Fruit fly (Drosophila melanogaster): Measurements from ENCODE around the gene CG17560.

The CG17560 gene

DNA sequence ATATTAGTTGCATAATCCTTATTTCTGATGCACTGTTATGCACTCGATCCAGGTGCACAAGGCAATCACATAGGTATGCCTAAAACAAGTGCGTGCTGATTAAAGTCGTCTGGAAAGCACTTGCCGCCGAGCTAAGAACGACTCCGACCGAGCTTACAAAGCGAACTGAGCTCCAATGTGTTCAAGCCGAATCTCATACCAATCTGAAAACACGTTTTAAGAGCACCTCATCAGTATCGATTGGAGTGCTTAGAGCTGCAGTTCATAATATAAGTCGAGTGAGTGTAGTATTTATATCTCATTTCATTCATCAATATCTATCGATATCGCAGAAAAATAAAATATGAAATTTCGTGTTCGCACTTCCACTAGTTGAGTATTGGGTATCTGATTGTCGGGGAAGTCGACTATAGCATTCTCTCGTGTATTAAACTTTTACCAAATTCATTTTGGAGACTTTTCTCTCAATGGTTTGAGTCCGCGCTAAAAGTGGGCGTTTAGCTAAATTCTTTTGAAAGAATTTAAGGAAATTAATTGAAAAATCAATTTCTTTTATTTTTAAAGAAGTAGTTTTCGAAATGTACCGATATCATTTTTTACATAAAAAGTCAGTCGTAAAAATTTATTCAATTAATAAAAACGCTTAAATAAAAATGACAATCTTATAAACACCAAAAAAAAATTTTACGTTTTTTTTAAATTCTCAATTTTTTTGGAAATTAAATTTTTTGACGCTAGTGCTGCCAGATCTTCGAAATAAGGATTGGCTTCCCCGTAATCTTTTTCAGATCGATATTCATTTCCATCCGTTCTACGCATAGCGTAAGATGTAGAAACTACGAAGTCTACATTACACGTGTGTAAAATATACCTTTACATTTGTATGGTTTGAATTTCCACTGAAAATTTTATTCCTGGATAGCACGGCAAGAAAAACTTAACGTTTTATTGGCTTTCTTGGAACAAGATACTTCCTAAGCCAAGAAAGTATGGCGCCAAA is 38.0 kb downstream of the CG17560 start, which contains the start of gene modSP (continued):
- TF ChIP-seq CG3407 (GFP tag; optimal IDR thresholded peaks at IDR 0.05) (no peak), chif (GFP tag; optimal IDR thresholded peaks at IDR 0.05) (peak in 1 of 2 experiments; percentile 33), klu (GFP tag; IDR thresholded peaks at IDR 0.05) (no peak), ro (GFP tag; IDR thresholded peaks at IDR 0.05) (no peak), tna (GFP tag; IDR thresholded peaks at IDR 0.05; ENCODE audit: partially characterized antibody) (peak; percentile 84), CG8359 (GFP tag; optimal IDR thresholded peaks at IDR 0.05; ENCODE audit: borderline replicate concordance) (no peak), Abd-B (GFP tag; optimal IDR thresholded peaks at IDR 0.05) (peak; percentile 7), CG14965 (GFP tag; optimal IDR thresholded peaks at IDR 0.05; ENCODE audit: borderline replicate concordance) (no peak), Adf1 (GFP tag; IDR thresholded peaks at IDR 0.05) (no peak), pzg (GFP tag; optimal IDR thresholded peaks at IDR 0.05) (peak; percentile 23), hth (optimal IDR thresholded peaks at IDR 0.05) (no peak), CG5180 (GFP tag; optimal IDR thresholded peaks at IDR 0.05) (no peak), tap (tag; optimal IDR thresholded peaks at IDR 0.05) (no peak), MTF-1 (GFP tag; optimal IDR thresholded peaks at IDR 0.05; ENCODE audit: borderline replicate concordance) (no peak), CG4617 (GFP tag; optimal IDR thresholded peaks at IDR 0.05; ENCODE audit: borderline replicate concordance) (peak; percentile 17), CG4404 (GFP tag; IDR thresholded peaks at IDR 0.05) (no peak), E2f1 (GFP tag; IDR thresholded peaks at IDR 0.05) (no peak), bcd (GFP tag; optimal IDR thresholded peaks at IDR 0.05) (peak; percentile 31), wor (GFP tag; IDR thresholded peaks at IDR 0.05) (no peak), CG1602 (GFP tag; optimal IDR thresholded peaks at IDR 0.05) (no peak), Taf1 (GFP tag; IDR thresholded peaks at IDR 0.05) (peak; percentile 38; the same call in 1 of the 2 replicates), ato (GFP tag; IDR thresholded peaks at IDR 0.05; ENCODE audit: partially characterized antibody) (peak; percentile 85), CG3995 (GFP tag; optimal IDR thresholded peaks at IDR 0.05) (no peak), ara (GFP tag; IDR thresholded peaks at IDR 0.05) (no peak), CG9817 (tag; optimal IDR thresholded peaks at IDR 0.05) (peak; percentile 7), CG2875 (GFP tag; optimal IDR thresholded peaks at IDR 0.05) (no peak), Xrp1 (GFP tag; IDR thresholded peaks at IDR 0.05) (no peak), CG17912 (GFP tag; optimal IDR thresholded peaks at IDR 0.05) (no peak), Doc3 (GFP tag; IDR thresholded peaks at IDR 0.05; ENCODE audit: partially characterized antibody) (peak; percentile 49; the same call in 2 of the 3 replicates), CG14050 (GFP tag; IDR thresholded peaks at IDR 0.05) (no peak; the same call in 2 of the 3 replicates), sna (GFP tag; IDR thresholded peaks at IDR 0.05; ENCODE audit: partially characterized antibody) (peak; percentile 63; the same call in 1 of the 2 replicates), cg (GFP tag; optimal IDR thresholded peaks at IDR 0.05) (no peak), HmgD (GFP tag; optimal IDR thresholded peaks at IDR 0.05) (no peak), h (optimal IDR thresholded peaks at IDR 0.05) (no peak), Bdp1 (GFP tag; optimal IDR thresholded peaks at IDR 0.05) (no peak), Sin3A (optimal IDR thresholded peaks at IDR 0.05) (no peak), sd (tag; optimal IDR thresholded peaks at IDR 0.05) (peak; percentile 62), CG4360 (GFP tag; IDR thresholded peaks at IDR 0.05) (no peak), HLH54F (GFP tag; optimal IDR thresholded peaks at IDR 0.05) (peak; percentile 52), Trl (optimal IDR thresholded peaks at IDR 0.05) (no peak), Trl (GFP tag; optimal IDR thresholded peaks at IDR 0.05) (peak; percentile 33), dati (GFP tag; IDR thresholded peaks at IDR 0.05) (0 out of 2 replicates have a peak, but pooled peaks have one; percentile 12), Fer2 (tag; optimal IDR thresholded peaks at IDR 0.05) (no peak), CG9876 (GFP tag; optimal IDR thresholded peaks at IDR 0.05) (no peak), CG10431 (GFP tag; optimal IDR thresholded peaks at IDR 0.05) (no peak), bbx (GFP tag; IDR thresholded peaks at IDR 0.05; ENCODE audit: partially characterized antibody) (peak; percentile 83), kay (GFP tag; optimal IDR thresholded peaks at IDR 0.05) (peak; percentile 33), CG6175 (GFP tag; IDR thresholded peaks at IDR 0.05) (no peak), dmrt99B (tag; optimal IDR thresholded peaks at IDR 0.05) (no peak)
